Worm (Caenorhabditis elegans): ENCODE measurements around the gene F47B10.6.

DNA sequence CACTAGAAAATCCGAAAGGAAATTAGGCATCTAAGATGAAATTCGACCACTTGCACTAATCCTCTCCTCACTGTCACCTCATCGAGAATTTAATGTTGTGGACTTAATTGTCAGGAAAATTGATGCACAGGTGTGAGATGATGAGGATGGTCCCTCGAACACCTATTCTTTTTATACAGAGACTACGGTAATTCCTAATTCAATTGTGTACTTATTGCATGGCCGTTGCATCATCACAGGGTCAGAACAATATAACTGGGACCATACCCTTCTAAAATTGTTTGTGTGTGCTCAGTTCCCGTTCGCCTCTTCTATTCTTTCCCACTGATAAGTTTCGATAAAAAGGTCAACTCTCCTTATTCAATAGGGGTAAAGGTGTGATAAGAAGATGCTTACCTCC, 44.2 kb upstream of the F47B10.6 start:
- TF ChIP-seq elt-3 (tag; optimal IDR thresholded peaks at IDR 0.05) (no peak), eor-1 (tag; optimal IDR thresholded peaks at IDR 0.05) (no peak)

All from whole organism, L3 larva.